Worm (Caenorhabditis elegans) whole organism, late embryonic: ENCODE results near the gene K08E3.2.

Source experiments
- C08G9.2 ChIP-seq: sonication (generic microtip); optimal IDR thresholded peaks from 2 replicates; lab custom pipeline; 2016; ENCODE audit warnings: mild to moderate bottlenecking, missing genetic modification characterization, moderate library complexity, missing compliant biosample characterization
- F13H6.1 ChIP-seq: sonication (generic microtip); optimal IDR thresholded peaks from 2 replicates; lab custom pipeline; 2016; ENCODE audit warnings: missing genetic modification characterization, missing compliant biosample characterization
- K02D7.2 ChIP-seq: sonication (generic microtip); optimal IDR thresholded peaks from 2 replicates; lab custom pipeline; 2017; ENCODE audit warnings: mild to moderate bottlenecking, missing genetic modification characterization, missing compliant biosample characterization
- T23F11.4 ChIP-seq: fragments of 200-800 bp; sonication (Bioruptor generic); optimal IDR thresholded peaks from 2 replicates; lab custom pipeline; 2018; ENCODE audit warnings: mild to moderate bottlenecking, missing genetic modification characterization, missing compliant biosample characterization
- Y22D7AL.16 ChIP-seq: sonication (generic microtip); optimal IDR thresholded peaks from 2 replicates; lab custom pipeline; 2016; ENCODE audit warnings: missing genetic modification characterization, missing compliant biosample characterization
- ceh-18 ChIP-seq: sonication (generic microtip); optimal IDR thresholded peaks from 2 replicates; lab custom pipeline; 2016; ENCODE audit warnings: missing genetic modification characterization, missing compliant biosample characterization
- ceh-19 ChIP-seq: fragments of 200-800 bp; sonication (Bioruptor generic); optimal IDR thresholded peaks from 2 replicates; lab custom pipeline; 2018; ENCODE audit warnings: mild to moderate bottlenecking, missing genetic modification characterization, missing compliant biosample characterization
- ceh-2 ChIP-seq: sonication (generic microtip); optimal IDR thresholded peaks from 2 replicates; lab custom pipeline; 2016; ENCODE audit warnings: missing genotype, missing genetic modification characterization, missing compliant biosample characterization
- ceh-22 ChIP-seq: sonication (generic microtip); optimal IDR thresholded peaks from 2 replicates; lab custom pipeline; 2017; ENCODE audit warnings: missing biosample characterization, missing genetic modification characterization
- ceh-48 ChIP-seq: sonication (generic microtip); optimal IDR thresholded peaks from 2 replicates; lab custom pipeline; 2016; ENCODE audit warnings: missing genetic modification characterization, inconsistent platforms, missing compliant biosample characterization
- ceh-6 ChIP-seq: fragments of 200-800 bp; sonication (Bioruptor generic); optimal IDR thresholded peaks from 2 replicates; lab custom pipeline; 2018; ENCODE audit warnings: mild to moderate bottlenecking, missing genetic modification characterization, missing compliant biosample characterization
- ceh-9 ChIP-seq: sonication (generic microtip); optimal IDR thresholded peaks from 2 replicates; lab custom pipeline; 2016; ENCODE audit warnings: mild to moderate bottlenecking, missing genetic modification characterization, inconsistent platforms, missing compliant biosample characterization
- elt-2 ChIP-seq: sonication (generic microtip); optimal IDR thresholded peaks from 2 replicates; lab custom pipeline; 2016; ENCODE audit warnings: missing genetic modification reagents, missing genetic modification characterization, missing compliant biosample characterization
- elt-4 ChIP-seq: sonication (generic microtip); optimal IDR thresholded peaks from 2 replicates; lab custom pipeline; 2016; ENCODE audit warnings: missing genetic modification characterization, missing compliant biosample characterization
- fax-1 ChIP-seq: sonication (generic microtip); optimal IDR thresholded peaks from 2 replicates; lab custom pipeline; 2016; ENCODE audit warnings: missing genotype, missing genetic modification characterization, missing compliant biosample characterization
- fkh-6 ChIP-seq: sonication (generic microtip); optimal IDR thresholded peaks from 2 replicates; lab custom pipeline; 2016; ENCODE audit warnings: missing genetic modification characterization, missing compliant biosample characterization
- hlh-30 ChIP-seq: sonication (generic microtip); optimal IDR thresholded peaks from 2 replicates; lab custom pipeline; 2017; ENCODE audit warnings: antibody characterized with exemption, missing genetic modification characterization, missing compliant biosample characterization; ENCODE audit not compliant: insufficient read depth
- lim-6 ChIP-seq: sonication (generic microtip); optimal IDR thresholded peaks from 2 replicates; lab custom pipeline; 2016; ENCODE audit warnings: missing genetic modification characterization, missing compliant biosample characterization
- lin-11 ChIP-seq: fragments of 200-800 bp; sonication (Bioruptor generic); optimal IDR thresholded peaks from 2 replicates; lab custom pipeline; 2018; ENCODE audit warnings: mild to moderate bottlenecking, missing genetic modification characterization, missing compliant biosample characterization
- madf-2 ChIP-seq: sonication (generic microtip); optimal IDR thresholded peaks from 2 replicates; lab custom pipeline; 2017; ENCODE audit warnings: missing genetic modification characterization, missing compliant biosample characterization
- mec-3 ChIP-seq: sonication (generic microtip); optimal IDR thresholded peaks from 2 replicates; lab custom pipeline; 2016; ENCODE audit warnings: borderline replicate concordance, missing genetic modification characterization, missing compliant biosample characterization
- nhr-11 ChIP-seq: fragments of 150-350 bp; optimal IDR thresholded peaks from 2 replicates; lab custom pipeline; 2014; ENCODE audit warnings: missing biosample characterization, missing genetic modification characterization
- npax-4 ChIP-seq: sonication (generic microtip); optimal IDR thresholded peaks from 2 replicates; lab custom pipeline; 2016; ENCODE audit warnings: missing genetic modification characterization, missing compliant biosample characterization
- pag-3 ChIP-seq: sonication (generic microtip); optimal IDR thresholded peaks from 2 replicates; lab custom pipeline; 2016; ENCODE audit warnings: missing compliant biosample characterization, missing genetic modification characterization, borderline replicate concordance
- pha-4 ChIP-seq: fragments of 150-350 bp; optimal IDR thresholded peaks from 2 replicates; lab custom pipeline; 2018; ENCODE audit warnings: missing biosample characterization, missing genetic modification reagents, missing genetic modification characterization
- sdc-2 ChIP-seq: sonication (generic microtip); optimal IDR thresholded peaks from 2 replicates; lab custom pipeline; 2016; ENCODE audit warnings: missing genotype, missing genetic modification characterization, missing compliant biosample characterization
- sox-4 ChIP-seq: sonication (generic microtip); optimal IDR thresholded peaks from 2 replicates; lab custom pipeline; 2017; ENCODE audit warnings: mild to moderate bottlenecking, missing genetic modification characterization, inconsistent platforms, missing compliant biosample characterization
- syd-9 ChIP-seq: sonication (generic microtip); optimal IDR thresholded peaks from 2 replicates; lab custom pipeline; 2016; ENCODE audit warnings: mild to moderate bottlenecking, missing genetic modification characterization, moderate library complexity, missing compliant biosample characterization
- tbx-7 ChIP-seq: sonication (generic microtip); optimal IDR thresholded peaks from 2 replicates; lab custom pipeline; 2016; ENCODE audit warnings: missing genotype, missing genetic modification characterization, missing compliant biosample characterization
- unc-55 ChIP-seq: sonication (generic microtip); optimal IDR thresholded peaks from 2 replicates; lab custom pipeline; 2017; ENCODE audit warnings: missing biosample characterization, missing genetic modification reagents, missing genetic modification characterization
- unc-86 ChIP-seq: sonication (generic microtip); optimal IDR thresholded peaks from 2 replicates; lab custom pipeline; 2016; ENCODE audit warnings: missing genetic modification characterization, missing compliant biosample characterization
- ztf-16 ChIP-seq: sonication (generic microtip); optimal IDR thresholded peaks from 2 replicates; lab custom pipeline; 2017; ENCODE audit warnings: missing genetic modification characterization, missing compliant biosample characterization

The K08E3.2 gene

ce11 chrIII:13770017-13770416 lies 21.5 kb upstream of the K08E3.2 start:
- TF ChIP-seq sox-4 (no peak), pag-3 (tag; lab: Kevin White, UChicago) (no peak), lim-6 (tag; lab: Kevin White, UChicago) (no peak), lin-11 (tag; lab: Kevin White, UChicago) (no peak), npax-4 (tag; lab: Kevin White, UChicago) (no peak), F13H6.1 (no peak), elt-4 (tag; lab: Kevin White, UChicago) (no peak), madf-2 (tag; lab: Kevin White, UChicago) (no peak), ceh-2 (tag; lab: Kevin White, UChicago) (no peak), ztf-16 (no peak), sdc-2 (tag; lab: Kevin White, UChicago) (no peak), ceh-19 (no peak), K02D7.2 (tag; lab: Kevin White, UChicago) (no peak), C08G9.2 (no peak), nhr-11 (tag; lab: Kevin White, UChicago) (no peak)

ce11 chrIII:13768074-13768662 lies 19.7 kb upstream of the K08E3.2 start, which contains the start of gene rml-1:
TSS of gene rml-1 (minus strand) at chrIII:13768092.
- no peak for TF ChIP-seq fkh-6 (tag; lab: Kevin White, UChicago)
- TF ChIP-seq C08G9.2 = no peak
- TF ChIP-seq unc-55 = no peak

- TF ChIP-seq elt-2 = peak; percentile 95
- no peak for TF ChIP-seq mec-3 (tag; lab: Kevin White, UChicago)
- peak; percentile 16 for TF ChIP-seq unc-55
These were observed 18.3 kb upstream of the K08E3.2 start for ce11 chrIII:13766704-13767323.

ce11 chrIII:13765782-13766181 lies 17.3 kb upstream of the K08E3.2 start:
- TF ChIP-seq C08G9.2 (no peak), unc-55 (no peak), lim-6 (tag; lab: Kevin White, UChicago) (no peak), ceh-9 (tag; lab: Kevin White, UChicago) (no peak), Y22D7AL.16 (tag; lab: Kevin White, UChicago) (no peak), mec-3 (tag; lab: Kevin White, UChicago) (no peak), ceh-6 (GFP tag; lab: Kevin White, UChicago) (no peak), ceh-18 (tag; lab: Kevin White, UChicago) (no peak), fkh-6 (tag; lab: Kevin White, UChicago) (no peak), ceh-22 (no peak), pha-4 (no peak), K02D7.2 (tag; lab: Kevin White, UChicago) (no peak), unc-86 (tag; lab: Kevin White, UChicago) (no peak), T23F11.4 (GFP tag; lab: Kevin White, UChicago) (no peak), lin-11 (tag; lab: Kevin White, UChicago) (no peak), hlh-30 (tag; lab: Kevin White, UChicago) (no peak), tbx-7 (tag; lab: Kevin White, UChicago) (no peak), fax-1 (tag; lab: Kevin White, UChicago) (no peak), syd-9 (tag; lab: Kevin White, UChicago) (no peak), F13H6.1 (no peak)

- no peak for TF ChIP-seq elt-2
- TF ChIP-seq ceh-48 (tag; lab: Kevin White, UChicago) = no peak
- TF ChIP-seq, all 69 proteins: peak for 0
These were observed 15.0 kb upstream of the K08E3.2 start for ce11 chrIII:13763260-13764112.
